Worm (Caenorhabditis elegans): ENCODE measurements around the gene C28A5.2.

C28A5.2 gene

ce11 chrIII:4439493-4439983 lies at the start of gene C28A5.2:
TSS of gene C28A5.2 (minus strand) at chrIII:4439543.
- TF ChIP-seq ceh-62 (tag; optimal IDR thresholded peaks at IDR 0.05) (no peak), Y105C5A.15 (GFP tag; IDR thresholded peaks at IDR 0.05) (no peak), ceh-44 (GFP tag; IDR thresholded peaks at IDR 0.05) (no peak), daf-8 (GFP tag; IDR thresholded peaks at IDR 0.05) (no peak)

- TF ChIP-seq nhr-76 (tag; optimal IDR thresholded peaks at IDR 0.05) (no peak), arid-1 (GFP tag; conservative IDR thresholded peaks at IDR 0.05) (peak; percentile 71; the same call in 1 of the 2 replicates), F49E8.2 (tag; optimal IDR thresholded peaks at IDR 0.05; ENCODE audit: borderline replicate concordance) (peak; percentile 98), egl-43 (GFP tag; IDR thresholded peaks at IDR 0.05) (no peak), ceh-44 (GFP tag; IDR thresholded peaks at IDR 0.05) (peak; percentile 60; the same call in 1 of the 2 replicates), lsy-2 (tag; optimal IDR thresholded peaks at IDR 0.05) (peak in 1 of 2 experiments; percentile 64), mdl-1 (tag; optimal IDR thresholded peaks at IDR 0.05) (no peak), snpc-1.2 (GFP tag; IDR thresholded peaks at IDR 0.05) (peak; percentile 90), pha-4 (GFP tag; IDR thresholded peaks at IDR 0.05) (no peak), pha-4 (tag; optimal IDR thresholded peaks at IDR 0.05) (no peak), lin-38 (GFP tag; IDR thresholded peaks at IDR 0.05) (peak; percentile 88), F26F4.8 (GFP tag; conservative IDR thresholded peaks at IDR 0.05) (no peak), unc-62 (GFP tag; optimal IDR thresholded peaks at IDR 0.05 in 1 of 2) (no peak), unc-62 (tag; optimal IDR thresholded peaks at IDR 0.05) (no peak), lin-13 (GFP tag; optimal IDR thresholded peaks at IDR 0.05) (peak; percentile 43), dmd-8 (GFP tag; IDR thresholded peaks at IDR 0.05) (no peak), unc-130 (GFP tag; optimal IDR thresholded peaks at IDR 0.05) (peak; percentile 98), Y48G9A.11 (GFP tag; IDR thresholded peaks at IDR 0.05) (peak; percentile 92)
Measured at ce11 chrIII:4488892-4489409, 49.6 kb upstream of the C28A5.2 start, which contains the start of gene cpg-1. TSS of gene cpg-1 (plus strand) at chrIII:4489359.

ce11 chrIII:4487271-4487670 lies 47.9 kb upstream of the C28A5.2 start:
- TF ChIP-seq nhr-11 (tag; optimal IDR thresholded peaks at IDR 0.05) (peak; percentile 75), spr-3 (GFP tag; optimal IDR thresholded peaks at IDR 0.05) (no peak), lsy-2 (tag; optimal IDR thresholded peaks at IDR 0.05) (peak in 1 of 2 experiments; percentile 23)

- TF ChIP-seq dmd-8 (GFP tag; IDR thresholded peaks at IDR 0.05) (0 out of 2 replicates have a peak, but pooled peaks have one; percentile 71), arid-1 (GFP tag; conservative IDR thresholded peaks at IDR 0.05) (peak; percentile 51; the same call in 1 of the 2 replicates), tra-1 (GFP tag; IDR thresholded peaks at IDR 0.05) (0 out of 2 replicates have a peak, but pooled peaks have one; percentile 32), F26F4.8 (GFP tag; conservative IDR thresholded peaks at IDR 0.05) (peak; percentile 78; the same call in 1 of the 2 replicates)
Measured at ce11 chrIII:4484373-4484772, 45.0 kb upstream of the C28A5.2 start.

- peak in 1 of 2 experiments; percentile 17 for TF ChIP-seq lsy-2 (tag; optimal IDR thresholded peaks at IDR 0.05)
- no peak for TF ChIP-seq lin-15B (tag; optimal IDR thresholded peaks at IDR 0.05)
Measured at ce11 chrIII:4482986-4483385, 43.6 kb upstream of the C28A5.2 start.

ce11 chrIII:4481787-4482186 lies 42.4 kb upstream of the C28A5.2 start:
- no peak for TF ChIP-seq mxl-3 (GFP tag; optimal IDR thresholded peaks at IDR 0.05)
- no peak for TF ChIP-seq nhr-237 (tag; optimal IDR thresholded peaks at IDR 0.05)

ce11 chrIII:4477472-4477871 lies 38.1 kb upstream of the C28A5.2 start, which contains the start of gene ins-17:
TSS of gene ins-17 (minus strand) at chrIII:4477572.
- TF ChIP-seq nhr-48 (tag; optimal IDR thresholded peaks at IDR 0.05) = no peak
- no peak for TF ChIP-seq nhr-76 (tag; optimal IDR thresholded peaks at IDR 0.05)
- no peak for TF ChIP-seq lin-13 (GFP tag; optimal IDR thresholded peaks at IDR 0.05)
- TF ChIP-seq unc-39 (tag; optimal IDR thresholded peaks at IDR 0.05) = no peak
- no peak for TF ChIP-seq hmg-1.1 (GFP tag; IDR thresholded peaks at IDR 0.05)
- no peak for TF ChIP-seq F37D6.2 (tag; optimal IDR thresholded peaks at IDR 0.05)
- no peak for TF ChIP-seq D1046.2 (GFP tag; IDR thresholded peaks at IDR 0.05)
- TF ChIP-seq ceh-44 (GFP tag; IDR thresholded peaks at IDR 0.05) = no peak
- no peak for TF ChIP-seq lin-1 (GFP tag; IDR thresholded peaks at IDR 0.05)
- no peak for TF ChIP-seq egl-27 (tag; optimal IDR thresholded peaks at IDR 0.05)
- no peak for TF ChIP-seq jun-1 (tag; optimal IDR thresholded peaks at IDR 0.05)
